Worm (Caenorhabditis elegans): ENCODE measurements around the gene Y110A2AL.10.

DNA sequence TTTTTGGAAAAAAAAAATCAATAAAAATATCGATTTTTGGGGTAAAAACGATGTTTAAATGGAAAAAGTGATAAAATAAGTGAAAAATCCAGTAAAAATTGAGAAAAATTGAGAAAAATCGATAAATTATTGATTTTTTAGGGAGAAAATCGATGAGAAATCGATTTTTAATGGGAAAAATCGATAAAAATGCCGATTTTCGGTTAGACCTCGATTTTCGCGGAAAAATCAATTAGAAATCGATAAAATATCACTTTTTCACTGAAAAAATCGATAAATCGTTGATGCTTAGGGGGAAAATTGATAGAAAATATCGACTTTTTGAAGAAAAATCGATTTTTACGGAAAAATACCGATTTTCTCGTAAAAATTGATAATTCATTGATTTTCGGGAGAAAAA lies 29.4 kb upstream of the Y110A2AL.10 start:
- TF ChIP-seq aly-2 (tag; optimal IDR thresholded peaks at IDR 0.05) (no peak), nhr-76 (tag; optimal IDR thresholded peaks at IDR 0.05) (no peak), elt-2 (tag; optimal IDR thresholded peaks at IDR 0.05) (no peak), ZK546.5 (tag; optimal IDR thresholded peaks at IDR 0.05) (no peak), nhr-11 (tag; optimal IDR thresholded peaks at IDR 0.05) (no peak), nfya-1 (tag; optimal IDR thresholded peaks at IDR 0.05; ENCODE audit: insufficient read depth) (no peak), pha-4 (tag; optimal IDR thresholded peaks at IDR 0.05) (no peak), ama-1 (optimal IDR thresholded peaks at IDR 0.05) (no peak), nhr-28 (tag; optimal IDR thresholded peaks at IDR 0.05) (no peak), nhr-237 (tag; optimal IDR thresholded peaks at IDR 0.05) (no peak), skn-1 (tag; optimal IDR thresholded peaks at IDR 0.05) (no peak)

Measured in whole organism, L3 larva.